Worm (Caenorhabditis elegans) whole organism, L3 larva: ENCODE results near the gene taco-1.

Experiments
- R02D3.7 ChIP-seq: fragments of 150-350 bp; optimal IDR thresholded peaks from 2 replicates; lab custom pipeline; 2014; ENCODE audit warnings: missing biosample characterization, missing genetic modification characterization
- ZK546.5 ChIP-seq: sonication (generic microtip); optimal IDR thresholded peaks from 2 replicates; lab custom pipeline; 2017; ENCODE audit warnings: missing biosample characterization, missing genetic modification characterization
- aly-2 ChIP-seq: fragments of 150-350 bp; optimal IDR thresholded peaks from 2 replicates; lab custom pipeline; 2014; ENCODE audit warnings: missing biosample characterization, missing genetic modification characterization
- ama-1 ChIP-seq: fragments of 150-350 bp; optimal IDR thresholded peaks from 2 replicates; lab custom pipeline; 2018
- ceh-28 ChIP-seq: fragments of 150-350 bp; optimal IDR thresholded peaks from 2 replicates; lab custom pipeline; 2014; ENCODE audit warnings: missing biosample characterization, missing genetic modification reagents, missing genetic modification characterization
- ceh-82 ChIP-seq: fragments of 150-350 bp; optimal IDR thresholded peaks from 2 replicates; lab custom pipeline; 2014; ENCODE audit warnings: missing biosample characterization, missing genetic modification characterization
- ceh-9 ChIP-seq: sonication (generic microtip); optimal IDR thresholded peaks from 2 replicates; lab custom pipeline; 2018; ENCODE audit warnings: missing biosample characterization, missing genetic modification characterization
- daf-12 ChIP-seq: fragments of 150-350 bp; optimal IDR thresholded peaks from 2 replicates; lab custom pipeline; 2014; ENCODE audit warnings: missing biosample characterization, missing genetic modification reagents, missing genetic modification characterization
- egl-27 ChIP-seq: sonication (generic microtip); optimal IDR thresholded peaks from 4 replicates; lab custom pipeline; 2017; ENCODE audit warnings: missing biosample characterization, missing genetic modification reagents, missing genetic modification characterization
- egl-5 ChIP-seq: fragments of 150-350 bp; optimal IDR thresholded peaks from 2 replicates; lab custom pipeline; 2017; ENCODE audit warnings: missing biosample characterization, missing genetic modification reagents, missing genetic modification characterization, inconsistent platforms
- elt-2 ChIP-seq: sonication (generic microtip); optimal IDR thresholded peaks from 2 replicates; lab custom pipeline; 2016; ENCODE audit warnings: missing genetic modification reagents, mild to moderate bottlenecking, missing genetic modification characterization, missing compliant biosample characterization
- elt-3 ChIP-seq, 3 experiments: fragments of 150-350 bp in 1 of 3; sonication (generic microtip) in 2 of 3; optimal IDR thresholded peaks; 2 replicates in 2 of 3; 4 replicates in 1 of 3; lab custom pipeline; 2014 to 2017; ENCODE audit warnings: missing biosample characterization in 3 of 3, missing genetic modification characterization in 3 of 3
- eor-1 ChIP-seq, 2 experiments: fragments of 150-350 bp; optimal IDR thresholded peaks; 2 replicates each; lab custom pipeline; 2014 to 2018; ENCODE audit warnings: missing biosample characterization in 2 of 2, missing genetic modification characterization in 2 of 2
- fkh-2 ChIP-seq: fragments of 150-350 bp; optimal IDR thresholded peaks from 2 replicates; lab custom pipeline; 2014; ENCODE audit warnings: missing biosample characterization, missing genetic modification reagents, missing genetic modification characterization
- fos-1 ChIP-seq: fragments of 150-350 bp; optimal IDR thresholded peaks from 2 replicates; lab custom pipeline; 2014; ENCODE audit warnings: missing biosample characterization, missing genetic modification characterization
- hmg-11 ChIP-seq: sonication (generic microtip); optimal IDR thresholded peaks from 2 replicates; lab custom pipeline; 2016; ENCODE audit warnings: missing genetic modification characterization, missing compliant biosample characterization
- jun-1 ChIP-seq: fragments of 150-350 bp; optimal IDR thresholded peaks from 2 replicates; lab custom pipeline; 2014; ENCODE audit warnings: missing biosample characterization, missing genetic modification reagents, missing genetic modification characterization
- lin-39 ChIP-seq: fragments of 150-350 bp; optimal IDR thresholded peaks from 2 replicates; lab custom pipeline; 2018; ENCODE audit warnings: missing biosample characterization, missing genetic modification reagents, missing genetic modification characterization
- lsy-12 ChIP-seq: sonication (generic microtip); optimal IDR thresholded peaks from 2 replicates; lab custom pipeline; 2016; ENCODE audit warnings: mild to moderate bottlenecking, missing genetic modification characterization, missing compliant biosample characterization
- mdl-1 ChIP-seq: fragments of 150-350 bp; optimal IDR thresholded peaks from 2 replicates; lab custom pipeline; 2014; ENCODE audit warnings: missing biosample characterization, missing genetic modification characterization
- nfya-1 ChIP-seq: sonication (generic microtip); optimal IDR thresholded peaks from 2 replicates; lab custom pipeline; 2017; ENCODE audit warnings: missing genetic modification characterization, mild to moderate bottlenecking, missing compliant biosample characterization, antibody characterized with exemption, moderate library complexity; ENCODE audit not compliant: insufficient read depth
- nhr-11 ChIP-seq: fragments of 150-350 bp; optimal IDR thresholded peaks from 2 replicates; lab custom pipeline; 2014; ENCODE audit warnings: missing biosample characterization, missing genetic modification characterization
- nhr-12 ChIP-seq: fragments of 150-350 bp; optimal IDR thresholded peaks from 2 replicates; lab custom pipeline; 2014; ENCODE audit warnings: missing biosample characterization, missing genetic modification characterization
- nhr-23 ChIP-seq: fragments of 150-350 bp; optimal IDR thresholded peaks from 2 replicates; lab custom pipeline; 2014; ENCODE audit warnings: missing biosample characterization, missing genetic modification reagents, missing genetic modification characterization
- nhr-237 ChIP-seq: fragments of 150-350 bp; optimal IDR thresholded peaks from 2 replicates; lab custom pipeline; 2014; ENCODE audit warnings: missing biosample characterization, missing genetic modification characterization
- nhr-25 ChIP-seq: sonication (generic microtip); optimal IDR thresholded peaks from 2 replicates; lab custom pipeline; 2017; ENCODE audit warnings: missing biosample characterization, missing genetic modification characterization
- nhr-77 ChIP-seq: fragments of 150-350 bp; optimal IDR thresholded peaks from 2 replicates; lab custom pipeline; 2014; ENCODE audit warnings: missing biosample characterization, missing genetic modification characterization
- pha-4 ChIP-seq: fragments of 150-350 bp; optimal IDR thresholded peaks from 2 replicates; lab custom pipeline; 2014; ENCODE audit warnings: missing biosample characterization, missing genetic modification reagents, missing genetic modification characterization
- pqm-1 ChIP-seq: fragments of 150-350 bp; optimal IDR thresholded peaks from 2 replicates; lab custom pipeline; 2017; ENCODE audit warnings: missing biosample characterization, missing genetic modification characterization, inconsistent platforms
- sea-2 ChIP-seq: fragments of 150-350 bp; sonication (generic microtip); optimal IDR thresholded peaks from 4 replicates; lab custom pipeline; 2014; ENCODE audit warnings: missing biosample characterization, missing genetic modification reagents, missing genetic modification characterization
- skn-1 ChIP-seq: fragments of 150-350 bp; optimal IDR thresholded peaks from 2 replicates; lab custom pipeline; 2014; ENCODE audit warnings: missing biosample characterization, missing genetic modification characterization
- tbx-2 ChIP-seq: sonication (generic microtip); optimal IDR thresholded peaks from 2 replicates; lab custom pipeline; 2016; ENCODE audit warnings: mild to moderate bottlenecking, missing genetic modification characterization, missing compliant biosample characterization
- unc-62 ChIP-seq: fragments of 150-350 bp; sonication (generic microtip); optimal IDR thresholded peaks from 4 replicates; lab custom pipeline; 2014; ENCODE audit warnings: missing biosample characterization, missing genetic modification reagents, missing genetic modification characterization
- zag-1 ChIP-seq: fragments of 150-350 bp; optimal IDR thresholded peaks from 2 replicates; lab custom pipeline; 2014; ENCODE audit warnings: missing biosample characterization, missing genetic modification characterization
- ztf-11 ChIP-seq: fragments of 150-350 bp; optimal IDR thresholded peaks from 2 replicates; lab custom pipeline; 2014; ENCODE audit warnings: missing biosample characterization, missing genetic modification characterization

taco-1 gene

DNA sequence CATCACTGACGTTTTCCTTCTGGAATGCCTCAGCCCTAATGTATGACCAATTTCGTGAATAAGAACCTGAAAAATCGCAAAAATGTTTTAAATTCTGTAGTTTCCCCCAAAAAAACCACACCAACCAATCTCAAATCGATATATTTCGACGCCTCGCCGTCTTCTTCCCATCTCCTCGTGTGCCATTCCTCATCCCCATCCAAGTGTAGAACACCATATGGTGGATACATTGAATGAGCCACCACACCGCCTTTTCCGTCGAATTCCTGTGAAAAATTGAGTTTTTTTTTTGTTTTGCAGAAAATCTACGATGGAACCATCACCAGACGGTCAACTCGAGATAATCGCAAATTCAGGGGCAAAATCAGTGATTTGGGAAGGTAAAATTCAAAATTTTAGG is 8.4 kb downstream of the taco-1 start, which contains the start of gene Y50D7A.1:
TSS of gene Y50D7A.1 (plus strand) at position 301 of the 400 bp plus-strand sequence.
- TF ChIP-seq nhr-77 (tag; lab: Kevin White, UChicago) = no peak
- TF ChIP-seq nhr-12 = no peak
- no peak for TF ChIP-seq lin-39 (tag; lab: Kevin White, UChicago)
- TF ChIP-seq sea-2 (GFP tag; lab: Kevin White, UChicago) = no peak
- TF ChIP-seq elt-2 (tag; lab: Kevin White, UChicago) = no peak
- TF ChIP-seq R02D3.7 = no peak
- TF ChIP-seq egl-27 (tag; lab: Kevin White, UChicago) = no peak
- no peak for TF ChIP-seq unc-62 (GFP tag; lab: Kevin White, UChicago)
- TF ChIP-seq mdl-1 = no peak
- no peak for TF ChIP-seq aly-2 (tag; lab: Kevin White, UChicago)
- TF ChIP-seq eor-1 (tag; optimal IDR thresholded peaks at IDR 0.05; lab: Kevin White, UChicago) = no peak

DNA sequence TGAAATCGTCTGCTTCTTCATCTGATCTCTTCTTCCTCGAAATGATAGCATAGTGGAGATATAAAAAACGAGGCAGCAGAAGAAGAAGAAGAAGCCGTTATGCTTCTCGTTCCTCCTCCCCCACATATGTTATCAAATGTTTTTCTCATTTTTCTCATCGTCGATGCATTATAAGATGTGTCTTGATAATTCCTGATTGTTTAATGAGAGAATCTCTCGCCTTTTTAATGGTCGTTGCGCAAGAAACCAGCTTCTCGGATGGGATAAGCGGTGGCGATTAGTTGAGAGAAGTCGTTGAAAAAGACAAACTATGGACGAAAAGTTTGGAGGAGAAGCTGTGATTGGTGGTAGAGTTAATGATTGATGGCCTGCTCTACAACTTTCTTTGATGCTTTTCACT is 10.6 kb downstream of the taco-1 start, which contains the start of gene Y50D7A.13:
TSS of gene Y50D7A.13 (minus strand) at position 101 of the 400 bp plus-strand sequence.
- TF ChIP-seq nhr-23 (tag; lab: Kevin White, UChicago) = no peak
- TF ChIP-seq ceh-28 (tag; lab: Kevin White, UChicago) = no peak
- TF ChIP-seq nhr-25 (tag; lab: Kevin White, UChicago) = no peak
- no peak for TF ChIP-seq nhr-12
- TF ChIP-seq fos-1 = no peak
- no peak for TF ChIP-seq egl-5
- no peak for TF ChIP-seq lin-39 (tag; lab: Kevin White, UChicago)
- TF ChIP-seq tbx-2 (tag; lab: Kevin White, UChicago) = no peak

- TF ChIP-seq ceh-28 (tag; lab: Kevin White, UChicago) = no peak
- TF ChIP-seq nhr-11 (tag; lab: Kevin White, UChicago) = no peak
- no peak for TF ChIP-seq ceh-82 (tag; lab: Kevin White, UChicago)
- no peak for TF ChIP-seq jun-1
- no peak for TF ChIP-seq hmg-11 (tag; lab: Kevin White, UChicago)
- TF ChIP-seq ztf-11 (tag; lab: Kevin White, UChicago) = no peak
- no peak for TF ChIP-seq nhr-23 (tag; lab: Kevin White, UChicago)
- TF ChIP-seq ama-1 (lab: Kevin White, UChicago) = no peak
- no peak for TF ChIP-seq nhr-237 (tag; lab: Kevin White, UChicago)
- TF ChIP-seq daf-12 (tag; lab: Kevin White, UChicago) = no peak
- no peak for TF ChIP-seq ZK546.5 (tag; lab: Kevin White, UChicago)
- no peak for TF ChIP-seq lsy-12
Measured at ce11 chrIII:298456-298855, 14.5 kb downstream of the taco-1 start, which contains the start of gene ads-1. ads-1 (minus strand) TSS chrIII:298556.

- peak; percentile 36 for TF ChIP-seq pqm-1 (tag; lab: Kevin White, UChicago)
- TF ChIP-seq elt-2 (tag; lab: Kevin White, UChicago) = peak; percentile 82
- TF ChIP-seq ama-1 (lab: Kevin White, UChicago) = no peak
- no peak for TF ChIP-seq ceh-28 (tag; lab: Kevin White, UChicago)
- no peak for TF ChIP-seq mdl-1
- no peak for TF ChIP-seq fos-1
Measured at ce11 chrIII:299220-299619, 15.3 kb downstream of the taco-1 start.

DNA sequence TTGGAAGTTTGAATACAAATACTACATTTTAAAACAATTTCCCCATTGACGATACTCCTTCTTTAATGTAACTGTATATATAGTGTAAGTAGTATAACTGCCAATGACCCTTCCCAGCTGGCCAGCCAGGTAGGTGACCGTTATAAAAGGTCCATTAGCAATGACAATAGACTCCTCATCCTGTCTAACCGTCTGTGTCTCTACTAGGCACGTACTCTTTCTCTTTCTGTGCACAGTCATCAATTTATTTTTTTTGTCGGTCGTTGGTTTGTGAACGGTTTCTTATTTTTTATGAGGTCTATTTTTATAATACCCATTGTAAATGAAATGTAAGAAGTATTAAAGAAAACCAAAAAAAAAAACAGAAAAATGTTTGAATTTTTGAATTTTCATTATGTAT is 20.6 kb downstream of the taco-1 start:
- TF ChIP-seq ztf-11 (tag; lab: Kevin White, UChicago) = no peak
- TF ChIP-seq pha-4 (tag; lab: Kevin White, UChicago) = no peak
- no peak for TF ChIP-seq nhr-11 (tag; lab: Kevin White, UChicago)
- TF ChIP-seq nfya-1 (tag; lab: Kevin White, UChicago) = no peak
- no peak for TF ChIP-seq ceh-9 (tag; lab: Kevin White, UChicago)
- no peak for TF ChIP-seq mdl-1
- no peak for TF ChIP-seq tbx-2 (tag; lab: Kevin White, UChicago)
- no peak for TF ChIP-seq skn-1
- TF ChIP-seq fkh-2 (tag; lab: Kevin White, UChicago) = no peak
- TF ChIP-seq elt-3 (tag; optimal IDR thresholded peaks at IDR 0.05; lab: Kevin White, UChicago) = no peak
- no peak for TF ChIP-seq zag-1 (tag; lab: Kevin White, UChicago)
- no peak for TF ChIP-seq lin-39 (tag; lab: Kevin White, UChicago)
- TF ChIP-seq nhr-237 (tag; lab: Kevin White, UChicago) = no peak
